Worm (Caenorhabditis elegans) whole organism, L3 larva: ENCODE results near the gene par-4.

Experiments
- ZK546.5 ChIP-seq: sonication (generic microtip); optimal IDR thresholded peaks from 2 replicates; lab custom pipeline; 2017; ENCODE audit warnings: missing biosample characterization, missing genetic modification characterization
- aly-2 ChIP-seq: fragments of 150-350 bp; optimal IDR thresholded peaks from 2 replicates; lab custom pipeline; 2014; ENCODE audit warnings: missing biosample characterization, missing genetic modification characterization
- ama-1 ChIP-seq: fragments of 150-350 bp; optimal IDR thresholded peaks from 2 replicates; lab custom pipeline; 2018
- fkh-10 ChIP-seq: sonication (generic microtip); optimal IDR thresholded peaks from 2 replicates; lab custom pipeline; 2017; ENCODE audit warnings: missing biosample characterization, missing genetic modification reagents, missing genetic modification characterization
- lin-15B ChIP-seq: fragments of 150-350 bp; optimal IDR thresholded peaks from 2 replicates; lab custom pipeline; 2014; ENCODE audit warnings: missing biosample characterization, missing genetic modification characterization
- nhr-23 ChIP-seq: fragments of 150-350 bp; optimal IDR thresholded peaks from 2 replicates; lab custom pipeline; 2014; ENCODE audit warnings: missing biosample characterization, missing genetic modification reagents, missing genetic modification characterization
- nhr-237 ChIP-seq: fragments of 150-350 bp; optimal IDR thresholded peaks from 2 replicates; lab custom pipeline; 2014; ENCODE audit warnings: missing biosample characterization, missing genetic modification characterization
- snpc-4 ChIP-seq: fragments of 150-350 bp; optimal IDR thresholded peaks from 2 replicates; lab custom pipeline; 2014; ENCODE audit warnings: missing biosample characterization, missing genetic modification characterization
- unc-39 ChIP-seq: sonication (generic microtip); optimal IDR thresholded peaks from 4 replicates; lab custom pipeline; 2017; ENCODE audit warnings: missing biosample characterization, missing genetic modification characterization

ce11 chrV:18123639-18124038 is 25.2 kb downstream of the par-4 start, which contains the start of gene fbxa-107:
- TF ChIP-seq ZK546.5 (tag; lab: Kevin White, UChicago), result no peak
- TF ChIP-seq fkh-10 (GFP tag; lab: Kevin White, UChicago), result no peak
- no peak for TF ChIP-seq aly-2
- no peak for TF ChIP-seq unc-39 (tag; lab: Kevin White, UChicago)
- no peak for TF ChIP-seq snpc-4 (tag; lab: Kevin White, UChicago)
- TF ChIP-seq ama-1 (lab: Kevin White, UChicago), result no peak
- TF ChIP-seq lin-15B (tag; lab: Kevin White, UChicago), result no peak
- no peak for TF ChIP-seq nhr-23
- TF ChIP-seq nhr-237 (tag; lab: Kevin White, UChicago), result no peak
